Fruit fly (Drosophila melanogaster): ENCODE results near the gene CG11670.

DNA sequence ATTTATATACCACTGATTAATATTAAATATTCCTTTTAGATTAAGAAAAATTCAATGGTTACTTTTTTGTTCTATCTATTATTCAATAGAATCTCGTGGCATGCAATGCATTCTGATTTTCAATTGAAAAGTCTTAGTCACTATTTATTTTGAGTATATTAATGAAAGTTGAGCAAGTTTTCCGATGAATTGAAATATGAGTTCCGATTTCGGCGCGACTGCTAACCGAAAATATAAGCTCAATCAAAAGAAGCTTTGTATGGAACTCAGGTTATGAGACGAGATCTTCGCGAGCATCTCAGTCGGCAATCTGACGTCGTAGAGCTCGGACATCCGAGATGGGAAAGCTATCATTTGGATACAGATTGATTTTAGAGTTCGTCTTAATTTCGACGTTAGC, 3.8 kb upstream of the CG11670 start, which contains the start of gene CG11668:
- TF ChIP-seq CTCF (optimal IDR thresholded peaks at IDR 0.05) = no peak
- no peak for TF ChIP-seq CG8478 (optimal IDR thresholded peaks at IDR 0.05)
